Worm (Caenorhabditis elegans) whole organism, L2 larva: ENCODE results near the gene laat-1.

Experiments used
- C34F6.9 ChIP-seq: fragments of 150-350 bp; optimal IDR thresholded peaks from 2 replicates; lab custom pipeline; 2014; ENCODE audit warnings: missing biosample characterization, missing genetic modification characterization
- F13H6.1 ChIP-seq: sonication (generic microtip); optimal IDR thresholded peaks from 2 replicates; lab custom pipeline; 2016; ENCODE audit warnings: missing genetic modification characterization, missing compliant biosample characterization
- R02D3.7 ChIP-seq: fragments of 150-350 bp; optimal IDR thresholded peaks from 2 replicates; lab custom pipeline; 2014; ENCODE audit warnings: missing biosample characterization, missing genetic modification characterization
- Y55F3AM.14 ChIP-seq: fragments of 200-800 bp; sonication (Bioruptor generic); optimal IDR thresholded peaks from 2 replicates; lab custom pipeline; 2018; ENCODE audit warnings: mild to moderate bottlenecking, missing genetic modification characterization, missing compliant biosample characterization
- ama-1 ChIP-seq: fragments of 150-350 bp; optimal IDR thresholded peaks from 2 replicates; lab custom pipeline; 2018; ENCODE audit warnings: inconsistent platforms
- egl-27 ChIP-seq: sonication (generic microtip); optimal IDR thresholded peaks from 3 replicates; lab custom pipeline; 2017; ENCODE audit warnings: missing biosample characterization, missing genetic modification reagents, missing genetic modification characterization
- lin-39 ChIP-seq: fragments of 150-350 bp; optimal IDR thresholded peaks from 2 replicates; lab custom pipeline; 2014; ENCODE audit warnings: missing biosample characterization, missing genetic modification reagents, missing genetic modification characterization
- nhr-23 ChIP-seq: fragments of 150-350 bp; optimal IDR thresholded peaks from 2 replicates; lab custom pipeline; 2014; ENCODE audit warnings: missing biosample characterization, missing genetic modification reagents, missing genetic modification characterization
- nhr-237 ChIP-seq: fragments of 150-350 bp; optimal IDR thresholded peaks from 2 replicates; lab custom pipeline; 2014; ENCODE audit warnings: missing biosample characterization, missing genetic modification characterization
- snpc-4 ChIP-seq: fragments of 150-350 bp; optimal IDR thresholded peaks from 2 replicates; lab custom pipeline; 2014; ENCODE audit warnings: missing biosample characterization, missing genetic modification characterization
- unc-55 ChIP-seq: fragments of 150-350 bp; sonication (generic microtip); optimal IDR thresholded peaks from 3 replicates; lab custom pipeline; 2014; ENCODE audit warnings: missing biosample characterization, missing genetic modification reagents, missing genetic modification characterization
- unc-62 ChIP-seq: fragments of 150-350 bp; optimal IDR thresholded peaks from 2 replicates; lab custom pipeline; 2014; ENCODE audit warnings: missing biosample characterization, missing genetic modification reagents, missing genetic modification characterization
- ztf-4 ChIP-seq: fragments of 150-350 bp; optimal IDR thresholded peaks from 2 replicates; lab custom pipeline; 2014; ENCODE audit warnings: missing biosample characterization, missing genetic modification characterization

- TF ChIP-seq F13H6.1 (tag; lab: Kevin White, UChicago), result no peak
- no peak for TF ChIP-seq ztf-4 (tag; lab: Kevin White, UChicago)
- no peak for TF ChIP-seq nhr-237 (tag; lab: Kevin White, UChicago)
- TF ChIP-seq snpc-4 (tag; lab: Kevin White, UChicago), result no peak
- no peak for TF ChIP-seq unc-55 (GFP tag; lab: Kevin White, UChicago)
- no peak for TF ChIP-seq lin-39
- no peak for TF ChIP-seq C34F6.9
- TF ChIP-seq nhr-23 (tag; lab: Kevin White, UChicago), result no peak
- TF ChIP-seq R02D3.7 (tag; lab: Kevin White, UChicago), result no peak
- no peak for TF ChIP-seq unc-62 (GFP tag; lab: Kevin White, UChicago)
- no peak for TF ChIP-seq ama-1
- TF ChIP-seq egl-27 (tag; lab: Kevin White, UChicago), result no peak
- no peak for TF ChIP-seq Y55F3AM.14 (GFP tag; lab: Kevin White, UChicago)
These were observed 45.0 kb downstream of the laat-1 start for ce11 chrII:192584-192983.
